Fruit fly (Drosophila melanogaster) whole organism, adult: ENCODE results near the gene wrd.
A peak's percentile ranks its signal among the peaks of the same experiment; 100 is the strongest.

Experiments
- CG11617 ChIP-seq: fragments of 200-800 bp; sonication (Bioruptor generic); optimal IDR thresholded peaks from 2 replicates; lab custom pipeline; 2017; ENCODE audit warnings: mild to moderate bottlenecking, missing biosample characterization, missing genetic modification reagents, missing genetic modification characterization
- CG12768 ChIP-seq: fragments of 200-800 bp; sonication (Bioruptor generic); optimal IDR thresholded peaks from 2 replicates; lab custom pipeline; 2017; ENCODE audit warnings: missing biosample characterization, missing genetic modification characterization, mild to moderate bottlenecking, moderate library complexity, missing genetic modification reagents
- CG14711 ChIP-seq: fragments of 200-800 bp; sonication (Bioruptor generic); optimal IDR thresholded peaks from 2 replicates; lab custom pipeline; 2018; ENCODE audit warnings: missing biosample characterization, mild to moderate bottlenecking, missing genetic modification characterization, moderate library complexity
- CG1620 ChIP-seq: fragments of 200-800 bp; sonication (Bioruptor generic); optimal IDR thresholded peaks from 2 replicates; lab custom pipeline; 2016; ENCODE audit warnings: missing biosample characterization, missing genetic modification characterization
- CG33017 ChIP-seq: fragments of 200-800 bp; sonication (Bioruptor generic); optimal IDR thresholded peaks from 2 replicates; lab custom pipeline; 2018; ENCODE audit warnings: missing biosample characterization, mild to moderate bottlenecking, missing genetic modification characterization, moderate library complexity
- CG5204 ChIP-seq: fragments of 200-800 bp; sonication (Bioruptor generic); optimal IDR thresholded peaks from 2 replicates; lab custom pipeline; 2016; ENCODE audit warnings: missing biosample characterization, missing genetic modification characterization
- CG7045 ChIP-seq: fragments of 200-800 bp; sonication (Bioruptor generic); optimal IDR thresholded peaks from 2 replicates; lab custom pipeline; 2017; ENCODE audit warnings: missing biosample characterization, mild to moderate bottlenecking, missing genetic modification characterization
- CG7101 ChIP-seq: fragments of 200-800 bp; sonication (Bioruptor generic); optimal IDR thresholded peaks from 2 replicates; lab custom pipeline; 2018; ENCODE audit warnings: missing biosample characterization, mild to moderate bottlenecking, missing genetic modification characterization, moderate library complexity
- Clk ChIP-seq: fragments of 200-800 bp; sonication (Bioruptor generic); optimal IDR thresholded peaks from 2 replicates; lab custom pipeline; 2017; ENCODE audit warnings: missing biosample characterization, missing genetic modification characterization
- Crg-1 ChIP-seq: fragments of 200-800 bp; sonication (Bioruptor generic); optimal IDR thresholded peaks from 2 replicates; lab custom pipeline; 2016; ENCODE audit warnings: missing biosample characterization, missing genetic modification characterization
- Hr96 ChIP-seq: fragments of 200-800 bp; sonication (Bioruptor generic); optimal IDR thresholded peaks from 2 replicates; lab custom pipeline; 2016; ENCODE audit warnings: missing biosample characterization, missing genetic modification characterization
- Mnt ChIP-seq: fragments of 200-800 bp; sonication (Bioruptor generic); optimal IDR thresholded peaks from 2 replicates; lab custom pipeline; 2016; ENCODE audit warnings: missing biosample characterization, mild to moderate bottlenecking, missing genetic modification characterization
- bab1 ChIP-seq: fragments of 200-800 bp; sonication (Bioruptor generic); optimal IDR thresholded peaks from 3 replicates; lab custom pipeline; 2019; ENCODE audit warnings: missing biosample characterization, mild to moderate bottlenecking, missing genetic modification characterization, moderate library complexity
- cic ChIP-seq: fragments of 200-800 bp; sonication (Bioruptor generic); optimal IDR thresholded peaks from 2 replicates; lab custom pipeline; 2017; ENCODE audit warnings: missing biosample characterization, mild to moderate bottlenecking, missing genetic modification characterization, moderate library complexity
- cnc ChIP-seq, 2 experiments: fragments of >200 bp; optimal IDR thresholded peaks; 2 replicates each; lab custom pipeline; 2017
- kay ChIP-seq: fragments of 200-800 bp; sonication (Bioruptor generic); peaks from one replicate; lab custom pipeline; 2016; ENCODE audit warnings: missing biosample characterization, missing genetic modification characterization, borderline replicate concordance
- ovo ChIP-seq: fragments of 200-800 bp; sonication (Bioruptor generic); optimal IDR thresholded peaks from 2 replicates; lab custom pipeline; 2016; ENCODE audit warnings: missing biosample characterization, missing genetic modification characterization
- pad ChIP-seq: fragments of 200-800 bp; sonication (Bioruptor generic); optimal IDR thresholded peaks from 3 replicates; lab custom pipeline; 2017; ENCODE audit warnings: missing biosample characterization, missing genetic modification characterization, mild to moderate bottlenecking, moderate library complexity, missing genetic modification reagents
- tj ChIP-seq: fragments of 200-800 bp; sonication (Bioruptor generic); optimal IDR thresholded peaks from 3 replicates; lab custom pipeline; 2017; ENCODE audit warnings: missing biosample characterization, mild to moderate bottlenecking, missing genetic modification characterization, moderate library complexity
- toe ChIP-seq: fragments of 200-800 bp; sonication (Bioruptor generic); optimal IDR thresholded peaks from 2 replicates; lab custom pipeline; 2016; ENCODE audit warnings: missing biosample characterization, missing genetic modification characterization

The wrd gene

dm6 chr3R:18191867-18192266, 24.3 kb downstream of the wrd start, which contains the start of gene CG14313:
TSS of gene CG14313 (minus strand) at chr3R:18191967.
- TF ChIP-seq CG1620 (GFP tag; lab: Kevin White, UChicago) (no peak), CG14711 (no peak), CG11617 (GFP tag; lab: Kevin White, UChicago) (no peak), pad (GFP tag; lab: Kevin White, UChicago) (no peak), cic (GFP tag; lab: Kevin White, UChicago) (no peak), bab1 (GFP tag; lab: Kevin White, UChicago) (no peak), CG7101 (tag; lab: Kevin White, UChicago) (no peak), CG33017 (tag; lab: Kevin White, UChicago) (no peak), CG7045 (GFP tag; lab: Kevin White, UChicago) (no peak), Crg-1 (GFP tag; lab: Kevin White, UChicago) (no peak), toe (no peak), cnc (optimal IDR thresholded peaks at IDR 0.05; lab: Kevin White, UChicago) (no peak), Mnt (GFP tag; lab: Kevin White, UChicago) (no peak)

- TF ChIP-seq CG12768 (no peak), Mnt (GFP tag; lab: Kevin White, UChicago) (no peak), CG11617 (GFP tag; lab: Kevin White, UChicago) (no peak), CG14711 (no peak), kay (GFP tag; lab: Kevin White, UChicago) (no peak), CG7101 (tag; lab: Kevin White, UChicago) (no peak), cic (GFP tag; lab: Kevin White, UChicago) (no peak), toe (no peak), tj (GFP tag; lab: Kevin White, UChicago) (no peak), pad (GFP tag; lab: Kevin White, UChicago) (no peak)
Measured at dm6 chr3R:18195295-18195694, 27.7 kb downstream of the wrd start.

dm6 chr3R:18196622-18196990, 29.0 kb downstream of the wrd start:
- TF ChIP-seq CG14711 (no peak), cic (GFP tag; lab: Kevin White, UChicago) (no peak), Clk (GFP tag; lab: Kevin White, UChicago) (no peak), pad (GFP tag; lab: Kevin White, UChicago) (no peak), ovo (GFP tag; lab: Kevin White, UChicago) (no peak), CG11617 (GFP tag; lab: Kevin White, UChicago) (no peak), CG5204 (no peak), Mnt (GFP tag; lab: Kevin White, UChicago) (no peak), Crg-1 (GFP tag; lab: Kevin White, UChicago) (no peak), tj (GFP tag; lab: Kevin White, UChicago) (no peak), Hr96 (GFP tag; lab: Kevin White, UChicago) (no peak), CG7045 (GFP tag; lab: Kevin White, UChicago) (no peak), bab1 (GFP tag; lab: Kevin White, UChicago) (no peak), CG33017 (tag; lab: Kevin White, UChicago) (no peak), CG1620 (GFP tag; lab: Kevin White, UChicago) (no peak), CG7101 (tag; lab: Kevin White, UChicago) (no peak), kay (GFP tag; lab: Kevin White, UChicago) (no peak), CG12768 (no peak)

- TF ChIP-seq Crg-1 (GFP tag; lab: Kevin White, UChicago) (no peak), toe (peak; percentile 66), CG7045 (GFP tag; lab: Kevin White, UChicago) (peak; percentile 45), Mnt (GFP tag; lab: Kevin White, UChicago) (peak; percentile 51), CG5204 (peak; percentile 68), cic (GFP tag; lab: Kevin White, UChicago) (peak; percentile 89), CG14711 (peak; percentile 23), CG1620 (GFP tag; lab: Kevin White, UChicago) (no peak), pad (GFP tag; lab: Kevin White, UChicago) (peak; percentile 32), tj (GFP tag; lab: Kevin White, UChicago) (peak; percentile 71), CG12768 (peak; percentile 7), kay (GFP tag; lab: Kevin White, UChicago) (no peak), bab1 (GFP tag; lab: Kevin White, UChicago) (peak; percentile 61), ovo (GFP tag; lab: Kevin White, UChicago) (peak; percentile 83), CG33017 (tag; lab: Kevin White, UChicago) (peak; percentile 29), Clk (GFP tag; lab: Kevin White, UChicago) (no peak), Hr96 (GFP tag; lab: Kevin White, UChicago) (peak; percentile 52), CG7101 (tag; lab: Kevin White, UChicago) (peak; percentile 46), CG11617 (GFP tag; lab: Kevin White, UChicago) (peak; percentile 76), cnc (optimal IDR thresholded peaks at IDR 0.05; lab: Kevin White, UChicago) (no peak)
Measured at dm6 chr3R:18196991-18197801, 29.6 kb downstream of the wrd start.

dm6 chr3R:18197802-18198148, 30.2 kb downstream of the wrd start:
- no peak for TF ChIP-seq CG5204
- no peak for TF ChIP-seq bab1 (GFP tag; lab: Kevin White, UChicago)
- TF ChIP-seq tj (GFP tag; lab: Kevin White, UChicago): no peak
- no peak for TF ChIP-seq CG11617 (GFP tag; lab: Kevin White, UChicago)
